Worm (Caenorhabditis elegans) whole organism, midembryonic: Measurements from ENCODE around the gene F52D2.12.
"Not testable (repeated sequence)": the region's sequence is repeated elsewhere in the genome, so short reads cannot be mapped to it uniquely, and the experiment has no call there.

Source experiments
- T22C8.4 ChIP-seq: fragments of 200-800 bp; sonication (Bioruptor generic); IDR thresholded peaks from 2 replicates; pipeline ENCODE4 v1.3.6; 2022; ENCODE audit warnings: missing genetic modification characterization, missing compliant biosample characterization
- cog-1 ChIP-seq: sonication (generic microtip); optimal IDR thresholded peaks from 2 replicates; lab custom pipeline; 2016; ENCODE audit warnings: missing genetic modification characterization, missing compliant biosample characterization
- flt-1 ChIP-seq: fragments of 200-800 bp; sonication (Bioruptor generic); IDR thresholded peaks from 2 replicates; pipeline ENCODE4 v1.3.6; 2022; ENCODE audit warnings: missing genetic modification characterization, missing compliant biosample characterization
- klf-2 ChIP-seq: fragments of 200-800 bp; sonication (Bioruptor generic); conservative IDR thresholded peaks from 2 replicates; pipeline ENCODE4 v1.3.6; 2022; ENCODE audit warnings: missing genetic modification reagents, missing genetic modification characterization, missing compliant biosample characterization
- med-1 ChIP-seq: sonication (generic microtip); optimal IDR thresholded peaks from 2 replicates; lab custom pipeline; 2017; ENCODE audit warnings: missing genetic modification characterization, mild to moderate bottlenecking, missing compliant biosample characterization, antibody characterized with exemption, missing genetic modification reagents; ENCODE audit not compliant: insufficient read depth
- ref-1 ChIP-seq: fragments of 200-800 bp; sonication (Bioruptor generic); conservative IDR thresholded peaks from 2 replicates; pipeline ENCODE4 v1.3.6; 2022; ENCODE audit warnings: missing genetic modification reagents, missing genetic modification characterization, missing compliant biosample characterization
- tab-1 ChIP-seq: fragments of 200-800 bp; sonication (Bioruptor generic); IDR thresholded peaks from 2 replicates; pipeline ENCODE4 v1.3.6; 2022; ENCODE audit warnings: missing genetic modification characterization, missing compliant biosample characterization
- ztf-23 ChIP-seq: fragments of 200-800 bp; sonication (Bioruptor generic); IDR thresholded peaks from 2 replicates; pipeline ENCODE4 v1.3.6; 2022; ENCODE audit warnings: missing genetic modification reagents, missing genetic modification characterization, missing compliant biosample characterization
- ztf-29 ChIP-seq: fragments of 200-800 bp; sonication (Bioruptor generic); IDR thresholded peaks from 2 replicates; pipeline ENCODE4 v1.3.6; 2022; ENCODE audit warnings: missing genetic modification reagents, missing genetic modification characterization, missing compliant biosample characterization

F52D2.12 gene

ce11 chrX:1997934-1998333 is 20.1 kb downstream of the F52D2.12 start, which contains the start of gene Y40A1A.3:
Gene Y40A1A.3, minus strand, starts transcription at chrX:1998034.
- TF ChIP-seq med-1 (GFP tag; lab: Kevin White, UChicago) = no peak
- TF ChIP-seq T22C8.4 (GFP tag; lab: Robert Waterston, UW) = no peak

DNA sequence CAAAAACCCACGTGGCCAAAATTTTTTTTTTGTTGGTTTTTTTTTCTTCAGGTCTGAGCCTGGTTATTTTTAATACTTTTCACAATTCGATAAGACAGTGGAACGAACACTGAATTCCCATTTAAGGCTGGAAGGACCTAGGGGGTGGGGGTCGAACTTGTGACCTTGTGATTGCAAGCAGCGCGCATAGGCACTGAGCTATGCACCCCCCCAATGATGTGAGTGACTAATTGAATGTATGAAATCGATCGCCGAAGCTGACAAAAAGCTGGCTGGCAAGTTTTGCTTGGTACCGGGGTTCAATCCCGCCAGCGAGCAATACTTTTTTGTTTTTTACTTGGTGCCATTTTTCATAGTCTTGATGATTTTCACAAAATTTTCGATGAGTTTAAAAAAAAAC is 21.0 kb downstream of the F52D2.12 start:
- TF ChIP-seq klf-2 (GFP tag; lab: Robert Waterston, UW) (no peak), tab-1 (no peak), cog-1 (tag; lab: Kevin White, UChicago) (no peak), T22C8.4 (GFP tag; lab: Robert Waterston, UW) (no peak), ztf-29 (GFP tag; lab: Robert Waterston, UW) (no peak), flt-1 (no peak), ref-1 (no peak), ztf-23 (GFP tag; lab: Robert Waterston, UW) (no peak), med-1 (GFP tag; lab: Kevin White, UChicago) (no peak)

DNA sequence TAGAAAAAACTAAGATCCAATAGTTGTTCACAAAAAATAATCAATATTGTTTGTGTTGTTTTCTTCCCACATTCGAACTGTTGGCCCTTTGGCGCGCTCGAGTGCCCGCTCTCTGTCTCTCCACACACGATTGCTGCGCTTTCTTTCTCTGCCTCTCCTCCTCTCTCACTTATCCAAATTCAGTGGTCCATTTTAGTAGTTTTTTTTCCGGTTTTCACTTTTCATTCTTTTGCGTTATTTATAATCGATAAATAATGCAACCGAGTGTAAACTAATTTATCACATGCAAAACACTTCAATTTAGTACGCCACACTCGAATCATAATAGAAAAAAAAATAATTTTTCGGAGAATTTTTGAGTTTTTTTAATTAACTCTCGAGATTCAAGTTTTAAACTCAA is 22.7 kb downstream of the F52D2.12 start:
- no peak for TF ChIP-seq tab-1
- no peak for TF ChIP-seq T22C8.4 (GFP tag; lab: Robert Waterston, UW)
- TF ChIP-seq flt-1 = no peak
- no peak for TF ChIP-seq ztf-29 (GFP tag; lab: Robert Waterston, UW)
- TF ChIP-seq ztf-23 (GFP tag; lab: Robert Waterston, UW) = no peak
- no peak for TF ChIP-seq cog-1 (tag; lab: Kevin White, UChicago)
- TF ChIP-seq klf-2 (GFP tag; lab: Robert Waterston, UW) = no peak
- TF ChIP-seq ref-1 = no peak
- no peak for TF ChIP-seq med-1 (GFP tag; lab: Kevin White, UChicago)

- TF ChIP-seq cog-1 (tag; lab: Kevin White, UChicago) (no peak), ztf-23 (GFP tag; lab: Robert Waterston, UW) (no peak), tab-1 (no peak), med-1 (GFP tag; lab: Kevin White, UChicago) (no peak), T22C8.4 (GFP tag; lab: Robert Waterston, UW) (no peak), klf-2 (GFP tag; lab: Robert Waterston, UW) (no peak), ref-1 (no peak), ztf-29 (GFP tag; lab: Robert Waterston, UW) (no peak), flt-1 (no peak)
These were observed 34.8 kb downstream of the F52D2.12 start, which contains the start of gene Y102A11A.9 for ce11 chrX:2012491-2013201. Gene Y102A11A.9, plus strand, starts transcription at chrX:2013151.

- TF ChIP-seq tab-1 = no peak
- no peak for TF ChIP-seq ztf-29 (GFP tag; lab: Robert Waterston, UW)
- no peak for TF ChIP-seq cog-1 (tag; lab: Kevin White, UChicago)
- TF ChIP-seq T22C8.4 (GFP tag; lab: Robert Waterston, UW) = no peak
- TF ChIP-seq ztf-23 (GFP tag; lab: Robert Waterston, UW) = no peak
- TF ChIP-seq klf-2 (GFP tag; lab: Robert Waterston, UW) = no peak
- TF ChIP-seq med-1 (GFP tag; lab: Kevin White, UChicago) = no peak
- no peak for TF ChIP-seq flt-1
- no peak for TF ChIP-seq ref-1
These were observed 36.1 kb downstream of the F52D2.12 start for ce11 chrX:2013912-2014311.

- TF ChIP-seq flt-1 (0 out of 2 replicates have a peak, but pooled peaks have one; percentile 26), tab-1 (no peak)
These were observed 36.7 kb downstream of the F52D2.12 start for ce11 chrX:2014521-2014920.

ce11 chrX:2018211-2018610 is 40.4 kb downstream of the F52D2.12 start:
- TF ChIP-seq med-1 (GFP tag; lab: Kevin White, UChicago) (no peak), ref-1 (no peak), tab-1 (no peak), T22C8.4 (GFP tag; lab: Robert Waterston, UW) (no peak), cog-1 (tag; lab: Kevin White, UChicago) (no peak), ztf-29 (GFP tag; lab: Robert Waterston, UW) (no peak), flt-1 (no peak), klf-2 (GFP tag; lab: Robert Waterston, UW) (no peak), ztf-23 (GFP tag; lab: Robert Waterston, UW) (no peak)

ce11 chrX:2018848-2019247 is 41.0 kb downstream of the F52D2.12 start, which contains the start of gene Y102A11A.3:
Gene Y102A11A.3, plus strand, starts transcription at chrX:2019148.
- no peak for TF ChIP-seq med-1 (GFP tag; lab: Kevin White, UChicago)
- no peak for TF ChIP-seq T22C8.4 (GFP tag; lab: Robert Waterston, UW)
- TF ChIP-seq cog-1 (tag; lab: Kevin White, UChicago) = no peak
- no peak for TF ChIP-seq tab-1
- no peak for TF ChIP-seq ztf-23 (GFP tag; lab: Robert Waterston, UW)
- no peak for TF ChIP-seq ref-1
- TF ChIP-seq klf-2 (GFP tag; lab: Robert Waterston, UW) = no peak

DNA sequence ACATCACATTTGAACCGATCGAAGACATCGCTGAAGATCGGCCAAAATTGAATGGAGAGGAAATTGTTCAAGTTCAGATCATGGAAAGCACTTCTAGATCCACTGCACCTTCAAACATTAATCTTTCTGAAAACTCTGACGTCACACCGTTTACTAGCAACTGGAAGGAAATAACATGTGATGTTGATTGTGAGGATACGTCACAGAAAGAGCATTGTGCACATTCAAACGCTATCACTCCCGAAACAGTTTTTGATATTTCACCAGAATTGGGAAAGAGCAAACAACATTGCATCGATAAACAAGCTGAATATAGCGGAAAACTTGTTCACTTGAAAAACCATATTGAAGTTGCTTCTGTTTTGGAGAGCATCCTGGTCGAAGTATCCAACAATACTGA is 43.7 kb downstream of the F52D2.12 start:
- TF ChIP-seq ztf-29 (GFP tag; lab: Robert Waterston, UW) = no peak
- TF ChIP-seq ref-1 = no peak
- TF ChIP-seq klf-2 (GFP tag; lab: Robert Waterston, UW) = no peak
- no peak for TF ChIP-seq cog-1 (tag; lab: Kevin White, UChicago)
- TF ChIP-seq med-1 (GFP tag; lab: Kevin White, UChicago) = no peak
- no peak for TF ChIP-seq ztf-23 (GFP tag; lab: Robert Waterston, UW)

DNA sequence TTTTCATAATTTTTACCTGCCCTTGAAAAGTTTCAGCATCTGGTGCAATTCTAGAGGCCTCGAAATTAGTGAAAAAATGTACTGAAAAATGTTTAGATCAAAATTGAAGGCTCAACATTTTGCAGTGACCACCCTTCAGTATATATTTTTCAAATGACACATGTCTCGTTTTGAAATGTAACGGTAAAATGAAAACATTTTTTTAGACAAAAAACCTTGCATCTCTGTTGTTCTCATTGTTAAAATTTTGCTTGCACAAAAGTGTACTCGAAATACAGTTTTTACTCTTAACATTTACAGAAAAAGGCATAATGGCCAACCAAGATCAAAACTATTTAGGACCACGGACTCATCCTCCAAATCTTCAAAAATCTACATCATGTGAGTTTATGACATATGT is 48.5 kb downstream of the F52D2.12 start, which contains the start of gene Y102A11A.2:
Y102A11A.2 (plus strand) TSS at position 301 of the 400 bp plus-strand sequence.
- not testable (repeated sequence) for TF ChIP-seq ztf-29 (GFP tag; lab: Robert Waterston, UW); cog-1 (tag; lab: Kevin White, UChicago); tab-1
